Worm (Caenorhabditis elegans) whole organism, late embryonic: ENCODE measurements around the gene emc-1.

ENCODE experiments used
- C08G9.2 ChIP-seq: sonication (generic microtip); optimal IDR thresholded peaks from 2 replicates; lab custom pipeline; 2016; ENCODE audit warnings: mild to moderate bottlenecking, missing genetic modification characterization, moderate library complexity, missing compliant biosample characterization
- C38D4.7 ChIP-seq: fragments of 200-800 bp; sonication (Bioruptor generic); optimal IDR thresholded peaks from 2 replicates; lab custom pipeline; 2018; ENCODE audit warnings: mild to moderate bottlenecking, missing genetic modification characterization, moderate library complexity, missing compliant biosample characterization
- F13H6.1 ChIP-seq: sonication (generic microtip); optimal IDR thresholded peaks from 2 replicates; lab custom pipeline; 2016; ENCODE audit warnings: missing genetic modification characterization, missing compliant biosample characterization
- K02D7.2 ChIP-seq: sonication (generic microtip); optimal IDR thresholded peaks from 2 replicates; lab custom pipeline; 2017; ENCODE audit warnings: mild to moderate bottlenecking, missing genetic modification characterization, missing compliant biosample characterization
- T23F11.4 ChIP-seq: fragments of 200-800 bp; sonication (Bioruptor generic); optimal IDR thresholded peaks from 2 replicates; lab custom pipeline; 2018; ENCODE audit warnings: mild to moderate bottlenecking, missing genetic modification characterization, missing compliant biosample characterization
- Y22D7AL.16 ChIP-seq: sonication (generic microtip); optimal IDR thresholded peaks from 2 replicates; lab custom pipeline; 2016; ENCODE audit warnings: missing genetic modification characterization, missing compliant biosample characterization
- ama-1 ChIP-seq: fragments of 150-350 bp; optimal IDR thresholded peaks from 2 replicates; lab custom pipeline; 2014
- ceh-2 ChIP-seq: sonication (generic microtip); optimal IDR thresholded peaks from 2 replicates; lab custom pipeline; 2016; ENCODE audit warnings: missing genotype, missing genetic modification characterization, missing compliant biosample characterization
- ceh-22 ChIP-seq: sonication (generic microtip); optimal IDR thresholded peaks from 2 replicates; lab custom pipeline; 2017; ENCODE audit warnings: missing biosample characterization, missing genetic modification characterization
- ceh-24 ChIP-seq: sonication (generic microtip); optimal IDR thresholded peaks from 2 replicates; lab custom pipeline; 2016; ENCODE audit warnings: mild to moderate bottlenecking, missing genetic modification characterization, missing compliant biosample characterization
- ceh-31 ChIP-seq: sonication (generic microtip); optimal IDR thresholded peaks from 2 replicates; lab custom pipeline; 2016; ENCODE audit warnings: missing genetic modification characterization, missing compliant biosample characterization
- ceh-45 ChIP-seq: fragments of 200-800 bp; sonication (Bioruptor generic); IDR thresholded peaks from 2 replicates; pipeline ENCODE4 v1.3.6; 2022; ENCODE audit warnings: missing genetic modification reagents, missing genetic modification characterization, missing compliant biosample characterization
- elt-4 ChIP-seq: sonication (generic microtip); optimal IDR thresholded peaks from 2 replicates; lab custom pipeline; 2016; ENCODE audit warnings: missing genetic modification characterization, missing compliant biosample characterization
- ets-4 ChIP-seq: sonication (generic microtip); optimal IDR thresholded peaks from 2 replicates; lab custom pipeline; 2016; ENCODE audit warnings: missing genetic modification characterization, missing compliant biosample characterization
- eyg-1 ChIP-seq: sonication (generic microtip); optimal IDR thresholded peaks from 2 replicates; lab custom pipeline; 2016; ENCODE audit warnings: missing genotype, missing genetic modification characterization, missing compliant biosample characterization
- fax-1 ChIP-seq: sonication (generic microtip); optimal IDR thresholded peaks from 2 replicates; lab custom pipeline; 2016; ENCODE audit warnings: missing genotype, missing genetic modification characterization, missing compliant biosample characterization
- hlh-15 ChIP-seq: sonication (generic microtip); optimal IDR thresholded peaks from 2 replicates; lab custom pipeline; 2016; ENCODE audit warnings: missing genetic modification characterization, missing compliant biosample characterization
- hlh-30 ChIP-seq: sonication (generic microtip); optimal IDR thresholded peaks from 2 replicates; lab custom pipeline; 2017; ENCODE audit warnings: antibody characterized with exemption, missing genetic modification characterization, missing compliant biosample characterization; ENCODE audit not compliant: insufficient read depth
- hlh-6 ChIP-seq: sonication (generic microtip); optimal IDR thresholded peaks from 2 replicates; lab custom pipeline; 2016; ENCODE audit warnings: missing genotype, missing genetic modification characterization, missing compliant biosample characterization
- lin-11 ChIP-seq: fragments of 200-800 bp; sonication (Bioruptor generic); optimal IDR thresholded peaks from 2 replicates; lab custom pipeline; 2018; ENCODE audit warnings: mild to moderate bottlenecking, missing genetic modification characterization, missing compliant biosample characterization
- madf-2 ChIP-seq: sonication (generic microtip); optimal IDR thresholded peaks from 2 replicates; lab custom pipeline; 2017; ENCODE audit warnings: missing genetic modification characterization, missing compliant biosample characterization
- mec-3 ChIP-seq: sonication (generic microtip); optimal IDR thresholded peaks from 2 replicates; lab custom pipeline; 2016; ENCODE audit warnings: borderline replicate concordance, missing genetic modification characterization, missing compliant biosample characterization
- nhr-11 ChIP-seq: fragments of 150-350 bp; optimal IDR thresholded peaks from 2 replicates; lab custom pipeline; 2014; ENCODE audit warnings: missing biosample characterization, missing genetic modification characterization
- nhr-232 ChIP-seq: sonication (generic microtip); optimal IDR thresholded peaks from 2 replicates; lab custom pipeline; 2016; ENCODE audit warnings: missing genetic modification characterization, missing compliant biosample characterization
- odd-2 ChIP-seq: sonication (generic microtip); optimal IDR thresholded peaks from 2 replicates; lab custom pipeline; 2017; ENCODE audit warnings: antibody characterized with exemption, mild to moderate bottlenecking, missing genetic modification characterization, missing compliant biosample characterization
- pqm-1 ChIP-seq: sonication (generic microtip); optimal IDR thresholded peaks from 2 replicates; lab custom pipeline; 2016; ENCODE audit warnings: missing genetic modification characterization, missing compliant biosample characterization
- pros-1 ChIP-seq: fragments of 150-350 bp; optimal IDR thresholded peaks from 2 replicates; lab custom pipeline; 2014; ENCODE audit warnings: missing biosample characterization, missing genetic modification reagents, missing genetic modification characterization
- rnt-1 ChIP-seq: sonication (generic microtip); optimal IDR thresholded peaks from 2 replicates; lab custom pipeline; 2016; ENCODE audit warnings: missing genetic modification characterization, missing compliant biosample characterization
- sox-2 ChIP-seq: fragments of 200-800 bp; sonication (Bioruptor generic); IDR thresholded peaks from 2 replicates; pipeline ENCODE4 v1.3.6; 2022; ENCODE audit warnings: missing genetic modification reagents, missing genetic modification characterization, missing compliant biosample characterization
- tbx-2 ChIP-seq: sonication (generic microtip); optimal IDR thresholded peaks from 2 replicates; lab custom pipeline; 2016; ENCODE audit warnings: missing genetic modification characterization, missing compliant biosample characterization
- ttx-3 ChIP-seq: sonication (generic microtip); optimal IDR thresholded peaks from 2 replicates; lab custom pipeline; 2016; ENCODE audit warnings: missing genetic modification reagents, missing genetic modification characterization, missing compliant biosample characterization

emc-1 gene

DNA sequence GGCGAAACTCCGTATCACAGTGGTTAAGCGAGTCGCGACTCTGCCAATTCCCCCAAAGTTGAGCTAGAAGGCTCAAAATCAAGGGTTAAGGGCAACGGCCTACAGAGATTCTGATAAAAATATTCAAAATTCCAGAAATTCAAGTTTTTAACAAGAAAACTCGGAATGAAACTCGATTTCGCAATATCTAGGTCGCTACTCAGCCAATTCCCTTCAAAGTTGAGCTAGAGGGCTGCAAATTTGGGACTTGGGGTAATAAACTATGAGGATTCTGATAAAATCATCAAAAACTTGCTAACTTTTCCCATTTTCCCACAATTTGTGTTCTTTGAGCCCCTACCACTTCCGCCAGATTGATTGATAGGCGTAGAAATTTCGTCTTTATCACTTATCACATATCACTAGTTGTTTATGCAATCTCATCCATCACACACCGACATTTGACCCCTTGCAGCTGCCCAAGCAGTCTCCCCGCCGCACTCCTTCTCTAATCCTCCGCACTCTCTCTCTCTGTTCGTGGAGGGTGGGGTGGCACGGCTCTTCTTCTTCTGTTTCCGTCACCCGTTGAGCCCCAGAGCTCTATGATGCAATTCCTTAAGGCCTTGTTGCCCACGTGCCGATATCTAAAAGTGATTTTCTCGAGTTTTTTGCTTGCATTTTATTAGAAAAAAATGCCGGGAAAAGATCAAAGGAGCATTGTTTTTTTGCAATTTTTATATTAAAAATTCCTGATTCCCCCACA lies 1.7 kb upstream of the emc-1 start (continued):
- TF ChIP-seq T23F11.4: no peak
- no peak for TF ChIP-seq ceh-45 (GFP tag; lab: Robert Waterston, UW)
- TF ChIP-seq ama-1 (lab: Kevin White, UChicago): no peak

DNA sequence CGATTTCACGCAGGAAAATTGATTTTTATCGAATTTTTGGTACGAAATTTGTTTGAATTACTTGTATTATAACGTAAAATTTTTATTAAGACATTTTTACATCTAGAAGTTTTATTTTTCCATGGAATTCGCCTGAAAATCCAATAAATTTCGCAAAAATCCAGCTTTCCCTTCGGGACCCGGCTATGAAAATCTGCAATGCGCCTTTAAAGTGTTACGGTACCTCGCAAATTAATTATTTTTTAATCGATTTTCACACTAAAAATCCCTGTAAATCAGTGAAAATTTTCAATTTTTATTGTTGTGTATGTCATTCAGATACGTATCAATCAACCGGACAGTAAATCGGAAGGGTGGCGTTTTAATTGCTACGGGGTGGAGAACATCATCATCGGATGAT lies 829 bp upstream of the emc-1 start:
- no peak for TF ChIP-seq T23F11.4
- TF ChIP-seq F13H6.1: no peak

DNA sequence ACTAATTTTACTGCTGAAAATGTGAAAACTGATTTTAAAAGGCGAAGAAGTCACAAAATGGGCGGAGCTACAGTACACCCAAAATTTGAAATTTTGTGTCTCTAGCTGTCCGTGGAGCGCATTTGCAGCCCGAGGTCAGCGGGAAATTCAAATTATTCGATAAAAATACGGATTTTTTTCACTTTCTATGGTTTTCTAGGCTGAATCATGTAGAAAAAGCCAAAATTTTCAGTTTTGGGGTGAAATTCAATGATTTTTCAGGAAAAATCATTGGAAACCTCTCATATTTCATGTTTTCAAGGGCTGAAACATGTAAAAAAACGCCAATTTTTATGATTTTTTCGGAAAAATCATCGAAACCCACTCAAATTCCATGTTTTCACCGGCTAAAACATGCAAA lies 9.3 kb downstream of the emc-1 start:
- TF ChIP-seq elt-4 (tag; lab: Kevin White, UChicago) (no peak), sox-2 (GFP tag; lab: Robert Waterston, UW) (no peak), ttx-3 (tag; lab: Kevin White, UChicago) (no peak), K02D7.2 (tag; lab: Kevin White, UChicago) (no peak), mec-3 (no peak)
- TF ChIP-seq, all 69 proteins: peak for 0

DNA sequence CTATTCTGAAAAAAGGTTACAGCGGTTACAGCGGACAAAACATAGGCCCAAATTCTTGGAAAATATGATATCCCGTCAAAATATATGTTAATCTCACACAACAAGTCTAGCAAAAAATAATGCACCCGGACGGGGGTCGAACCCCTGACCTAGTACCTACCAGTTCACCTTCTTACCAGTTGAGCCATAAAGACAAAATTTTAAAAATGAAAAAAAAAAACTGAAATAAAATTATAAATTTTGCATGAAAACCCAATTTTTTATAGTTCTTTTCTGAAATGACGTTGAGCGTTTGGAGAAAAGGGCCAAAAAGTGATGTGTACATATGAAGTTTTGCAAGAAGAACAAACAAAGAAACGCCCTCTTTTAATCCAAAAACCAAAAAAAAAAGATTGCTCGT lies 17.7 kb downstream of the emc-1 start:
- no peak for TF ChIP-seq lin-11 (tag; lab: Kevin White, UChicago)

DNA sequence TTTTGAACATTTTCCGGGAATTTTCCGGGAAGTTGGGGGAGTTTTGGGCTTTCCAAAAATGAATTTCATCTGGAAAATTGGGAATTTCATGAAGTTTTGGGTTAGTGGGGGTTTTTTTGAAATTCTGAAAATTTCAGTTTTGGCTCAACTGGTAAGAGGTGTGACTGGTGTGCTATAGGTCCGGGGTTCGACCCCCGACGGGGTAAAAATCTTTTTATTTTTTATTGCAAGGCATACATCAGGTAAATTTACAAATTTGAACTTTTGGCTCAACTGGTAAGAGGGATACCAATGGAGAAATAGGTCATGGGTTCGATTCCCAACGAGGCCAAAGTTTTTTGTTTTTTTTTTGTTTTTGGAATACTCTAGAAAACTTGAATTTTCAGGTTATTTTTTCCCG lies 18.5 kb downstream of the emc-1 start:
- TF ChIP-seq ceh-22 (tag; lab: Kevin White, UChicago) (no peak), ceh-31 (tag; lab: Kevin White, UChicago) (no peak), C08G9.2 (no peak), rnt-1 (tag; lab: Kevin White, UChicago) (no peak), Y22D7AL.16 (tag; lab: Kevin White, UChicago) (no peak), fax-1 (tag; lab: Kevin White, UChicago) (no peak), ets-4 (tag; lab: Kevin White, UChicago) (no peak), tbx-2 (no peak), nhr-232 (no peak), ttx-3 (tag; lab: Kevin White, UChicago) (no peak), hlh-15 (tag; lab: Kevin White, UChicago) (no peak), nhr-11 (tag; lab: Kevin White, UChicago) (no peak), ceh-24 (tag; lab: Kevin White, UChicago) (no peak)

DNA sequence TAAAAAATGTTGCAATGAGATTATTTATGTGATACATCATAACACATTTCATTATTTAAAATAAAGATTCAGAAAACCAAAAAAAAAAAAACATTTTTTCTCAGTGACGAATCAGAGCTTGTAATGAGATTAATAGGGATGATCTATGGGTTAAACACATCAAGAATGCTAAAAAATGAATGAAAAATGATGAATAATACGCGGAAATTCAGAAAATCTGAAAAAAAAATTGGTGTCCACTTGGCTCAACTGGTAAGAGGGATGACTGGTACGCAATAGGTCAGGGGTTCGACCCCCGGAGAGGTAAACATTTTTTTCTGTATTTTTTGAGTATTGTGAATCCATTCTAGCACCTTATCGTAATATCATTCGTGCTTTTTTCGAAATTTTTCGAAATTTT lies 21.6 kb downstream of the emc-1 start:
- TF ChIP-seq odd-2 (tag; lab: Kevin White, UChicago): no peak
- no peak for TF ChIP-seq T23F11.4
- no peak for TF ChIP-seq eyg-1
- no peak for TF ChIP-seq nhr-232
- no peak for TF ChIP-seq elt-4 (tag; lab: Kevin White, UChicago)
- TF ChIP-seq hlh-30 (tag; lab: Kevin White, UChicago): no peak
- no peak for TF ChIP-seq tbx-2
- no peak for TF ChIP-seq C38D4.7 (GFP tag; lab: Kevin White, UChicago)
- no peak for TF ChIP-seq pqm-1 (tag; lab: Kevin White, UChicago)
- no peak for TF ChIP-seq ceh-45 (GFP tag; lab: Robert Waterston, UW)
- no peak for TF ChIP-seq F13H6.1
- no peak for TF ChIP-seq nhr-11 (tag; lab: Kevin White, UChicago)
- no peak for TF ChIP-seq ceh-2
- TF ChIP-seq sox-2 (GFP tag; lab: Robert Waterston, UW): no peak
- no peak for TF ChIP-seq madf-2 (tag; lab: Kevin White, UChicago)
- no peak for TF ChIP-seq lin-11 (tag; lab: Kevin White, UChicago)
- no peak for TF ChIP-seq mec-3
- no peak for TF ChIP-seq hlh-6 (tag; lab: Kevin White, UChicago)
- TF ChIP-seq pros-1 (tag; lab: Kevin White, UChicago): no peak
- TF ChIP-seq, all 69 proteins: peak for 0
